Fruit fly (Drosophila melanogaster) whole organism, prepupa: ENCODE results near the gene CycB3.

Experiments used
- Blimp-1 ChIP-seq: fragments of 200-800 bp; sonication (Bioruptor generic); optimal IDR thresholded peaks from 3 replicates; lab custom pipeline; 2017; ENCODE audit warnings: missing biosample characterization, missing genetic modification characterization, mild to moderate bottlenecking, moderate library complexity, missing genetic modification reagents
- CG10631 ChIP-seq: fragments of 200-800 bp; sonication (Bioruptor generic); optimal IDR thresholded peaks from 2 replicates; lab custom pipeline; 2016; ENCODE audit warnings: missing biosample characterization, missing genetic modification characterization
- CG11294 ChIP-seq: fragments of 200-800 bp; sonication (Bioruptor generic); IDR thresholded peaks from 2 replicates; pipeline ENCODE4 v1.3.6; 2022; ENCODE audit warnings: missing biosample characterization, missing genetic modification characterization
- CG11762 ChIP-seq: fragments of 200-800 bp; sonication (Bioruptor generic); optimal IDR thresholded peaks from 3 replicates; lab custom pipeline; 2016; ENCODE audit warnings: missing biosample characterization, missing genetic modification characterization; ENCODE audit not compliant: insufficient read depth
- CG11902 ChIP-seq: fragments of 200-800 bp; sonication (Bioruptor generic); optimal IDR thresholded peaks from 3 replicates; lab custom pipeline; 2016; ENCODE audit warnings: missing biosample characterization, missing genetic modification characterization
- CG1621 ChIP-seq: fragments of 200-800 bp; sonication (Bioruptor generic); optimal IDR thresholded peaks from 3 replicates; lab custom pipeline; 2018; ENCODE audit warnings: missing biosample characterization, mild to moderate bottlenecking, missing genetic modification characterization
- CG16779 ChIP-seq: fragments of 200-800 bp; sonication (Bioruptor generic); optimal IDR thresholded peaks from 3 replicates; lab custom pipeline; 2017; ENCODE audit warnings: missing biosample characterization, mild to moderate bottlenecking, missing genetic modification characterization
- CG32006 ChIP-seq: fragments of 200-800 bp; sonication (Bioruptor generic); optimal IDR thresholded peaks from 3 replicates; lab custom pipeline; 2017; ENCODE audit warnings: missing biosample characterization, mild to moderate bottlenecking, missing genetic modification characterization
- CG34406 ChIP-seq: fragments of 200-800 bp; sonication (Bioruptor generic); optimal IDR thresholded peaks from 3 replicates; lab custom pipeline; 2016; ENCODE audit warnings: missing biosample characterization, missing genetic modification characterization
- CG3919 ChIP-seq: fragments of 200-800 bp; sonication (Bioruptor generic); optimal IDR thresholded peaks from 3 replicates; lab custom pipeline; 2016; ENCODE audit warnings: missing biosample characterization, missing genetic modification characterization
- CG4318 ChIP-seq: fragments of 200-800 bp; sonication (Bioruptor generic); optimal IDR thresholded peaks from 3 replicates; lab custom pipeline; 2017; ENCODE audit warnings: missing biosample characterization, mild to moderate bottlenecking, missing genetic modification characterization
- CG6163 ChIP-seq: fragments of 200-800 bp; sonication (Bioruptor generic); IDR thresholded peaks from 3 replicates; pipeline ENCODE4 v1.3.6; 2022; ENCODE audit warnings: missing biosample characterization, missing genetic modification characterization
- CG6276 ChIP-seq: fragments of 200-800 bp; sonication (Bioruptor generic); optimal IDR thresholded peaks from 2 replicates; lab custom pipeline; 2017; ENCODE audit warnings: missing biosample characterization, mild to moderate bottlenecking, missing genetic modification characterization
- CG6792 ChIP-seq: fragments of 200-800 bp; sonication (Bioruptor generic); optimal IDR thresholded peaks from 3 replicates; lab custom pipeline; 2016; ENCODE audit warnings: missing biosample characterization, missing genetic modification characterization
- CG6808 ChIP-seq: fragments of 200-800 bp; sonication (Bioruptor generic); optimal IDR thresholded peaks from 3 replicates; lab custom pipeline; 2017; ENCODE audit warnings: missing biosample characterization, missing genetic modification characterization, mild to moderate bottlenecking, moderate library complexity, missing genetic modification reagents
- CG6854 ChIP-seq: fragments of 200-800 bp; sonication (Bioruptor generic); optimal IDR thresholded peaks from 2 replicates; lab custom pipeline; 2017; ENCODE audit warnings: missing biosample characterization, mild to moderate bottlenecking, missing genetic modification characterization
- CG7368 ChIP-seq: fragments of 200-800 bp; sonication (Bioruptor generic); optimal IDR thresholded peaks from 3 replicates; lab custom pipeline; 2016; ENCODE audit warnings: missing biosample characterization, missing genetic modification characterization
- CG8119 ChIP-seq: fragments of 200-800 bp; sonication (Bioruptor generic); IDR thresholded peaks from 3 replicates; pipeline ENCODE4 v1.3.6; 2022; ENCODE audit warnings: missing biosample characterization, missing genetic modification characterization
- CG8319 ChIP-seq: fragments of 200-800 bp; sonication (Bioruptor generic); optimal IDR thresholded peaks from 3 replicates; lab custom pipeline; 2016; ENCODE audit warnings: missing biosample characterization, missing genetic modification characterization
- CG8632 ChIP-seq: fragments of 200-800 bp; sonication (Bioruptor generic); optimal IDR thresholded peaks from 3 replicates; lab custom pipeline; 2016; ENCODE audit warnings: missing biosample characterization, missing genetic modification characterization
- CG9139 ChIP-seq: fragments of 200-800 bp; sonication (Bioruptor generic); optimal IDR thresholded peaks from 3 replicates; lab custom pipeline; 2017; ENCODE audit warnings: missing biosample characterization, mild to moderate bottlenecking, missing genetic modification characterization
- Eip75B ChIP-seq: fragments of 200-800 bp; sonication (Bioruptor generic); optimal IDR thresholded peaks from 3 replicates; lab custom pipeline; 2016; ENCODE audit warnings: missing biosample characterization, missing genetic modification characterization
- Eip78C ChIP-seq: fragments of 200-800 bp; sonication (Bioruptor generic); peaks from one replicate; lab custom pipeline; 2016; ENCODE audit warnings: missing biosample characterization, missing genetic modification characterization
- Eip93F ChIP-seq: fragments of 200-800 bp; sonication (Bioruptor generic); optimal IDR thresholded peaks from 2 replicates; lab custom pipeline; 2016; ENCODE audit warnings: missing biosample characterization, mild to moderate bottlenecking, missing genetic modification characterization
- Ets21C ChIP-seq: fragments of 200-800 bp; sonication (Bioruptor generic); optimal IDR thresholded peaks from 3 replicates; lab custom pipeline; 2016; ENCODE audit warnings: missing biosample characterization, missing genetic modification characterization
- Ets96B ChIP-seq: fragments of 200-800 bp; optimal IDR thresholded peaks from 2 replicates; lab custom pipeline; 2019; ENCODE audit warnings: missing biosample characterization, mild to moderate bottlenecking, missing genetic modification characterization, moderate library complexity
- Gug ChIP-seq: fragments of 200-800 bp; sonication (Bioruptor generic); IDR thresholded peaks from 2 replicates; pipeline ENCODE4 v1.3.6; 2022; ENCODE audit warnings: missing biosample characterization, missing genetic modification characterization
- Hr38 ChIP-seq: sonication (Bioruptor generic); optimal IDR thresholded peaks from 2 replicates; lab custom pipeline; 2016; ENCODE audit warnings: missing biosample characterization, missing genetic modification characterization
- Hr39 ChIP-seq: fragments of 200-800 bp; sonication (Bioruptor generic); optimal IDR thresholded peaks from 2 replicates; lab custom pipeline; 2016; ENCODE audit warnings: missing biosample characterization, missing genetic modification characterization
- Hr4 ChIP-seq: fragments of 200-800 bp; sonication (Bioruptor generic); optimal IDR thresholded peaks from 3 replicates; lab custom pipeline; 2016; ENCODE audit warnings: missing biosample characterization, missing genetic modification characterization
- Lpt ChIP-seq: fragments of 200-800 bp; sonication (Bioruptor generic); optimal IDR thresholded peaks from 3 replicates; lab custom pipeline; 2016; ENCODE audit warnings: missing biosample characterization, missing genetic modification characterization
- OdsH ChIP-seq: fragments of 200-800 bp; sonication (Bioruptor generic); optimal IDR thresholded peaks from 3 replicates; lab custom pipeline; 2016; ENCODE audit warnings: missing biosample characterization, missing genetic modification characterization
- Smox ChIP-seq: fragments of 200-800 bp; sonication (Bioruptor generic); optimal IDR thresholded peaks from 3 replicates; lab custom pipeline; 2016; ENCODE audit warnings: missing biosample characterization, missing genetic modification characterization
- Sox102F ChIP-seq: fragments of 200-800 bp; sonication (Bioruptor generic); optimal IDR thresholded peaks from 2 replicates; lab custom pipeline; 2016; ENCODE audit warnings: missing biosample characterization, mild to moderate bottlenecking, missing genetic modification characterization
- Sox14 ChIP-seq: fragments of 200-800 bp; sonication (Bioruptor generic); optimal IDR thresholded peaks from 3 replicates; lab custom pipeline; 2016; ENCODE audit warnings: missing biosample characterization, missing genetic modification characterization
- Sox15 ChIP-seq: fragments of 200-800 bp; sonication (Bioruptor generic); optimal IDR thresholded peaks from 3 replicates; lab custom pipeline; 2016; ENCODE audit warnings: missing biosample characterization, missing genetic modification characterization
- achi ChIP-seq: fragments of 200-800 bp; sonication (Bioruptor generic); optimal IDR thresholded peaks from 3 replicates; lab custom pipeline; 2016; ENCODE audit warnings: missing biosample characterization, missing genetic modification characterization
- acj6 ChIP-seq: fragments of 200-800 bp; sonication (Bioruptor generic); optimal IDR thresholded peaks from 3 replicates; lab custom pipeline; 2016; ENCODE audit warnings: missing biosample characterization, missing genetic modification characterization
- dsx ChIP-seq: fragments of 200-800 bp; optimal IDR thresholded peaks from 3 replicates; lab custom pipeline; 2019; ENCODE audit warnings: missing biosample characterization, mild to moderate bottlenecking, missing genetic modification characterization, moderate library complexity; ENCODE audit not compliant: poor library complexity, severe bottlenecking
- esn ChIP-seq: fragments of 200-800 bp; sonication (Bioruptor generic); optimal IDR thresholded peaks from 2 replicates; lab custom pipeline; 2016; ENCODE audit warnings: missing biosample characterization, mild to moderate bottlenecking, missing genetic modification characterization, moderate library complexity
- fd59A ChIP-seq: fragments of 200-800 bp; sonication (Bioruptor generic); optimal IDR thresholded peaks from 2 replicates; lab custom pipeline; 2017; ENCODE audit warnings: missing biosample characterization, mild to moderate bottlenecking, missing genetic modification characterization, missing genetic modification reagents
- fd85E ChIP-seq: fragments of 200-800 bp; sonication (Bioruptor generic); optimal IDR thresholded peaks from 3 replicates; lab custom pipeline; 2016; ENCODE audit warnings: missing biosample characterization, missing genetic modification characterization
- fkh ChIP-seq: fragments of 200-800 bp; sonication (Bioruptor generic); optimal IDR thresholded peaks from 3 replicates; lab custom pipeline; 2017; ENCODE audit warnings: missing biosample characterization, mild to moderate bottlenecking, missing genetic modification characterization, moderate library complexity
- lz ChIP-seq: fragments of 200-800 bp; sonication (Bioruptor generic); optimal IDR thresholded peaks from 3 replicates; lab custom pipeline; 2016; ENCODE audit warnings: missing biosample characterization, missing genetic modification characterization
- net ChIP-seq: fragments of 200-800 bp; sonication (Bioruptor generic); optimal IDR thresholded peaks from 3 replicates; lab custom pipeline; 2016; ENCODE audit warnings: missing biosample characterization, missing genetic modification characterization
- spab ChIP-seq: fragments of 200-800 bp; sonication (Bioruptor generic); optimal IDR thresholded peaks from 2 replicates; lab custom pipeline; 2017; ENCODE audit warnings: missing biosample characterization, mild to moderate bottlenecking, missing genetic modification characterization, missing genetic modification reagents
- ss ChIP-seq, 2 experiments: fragments of 200-800 bp; sonication (Bioruptor generic); optimal IDR thresholded peaks; 2 replicates in 1 of 2; 3 replicates in 1 of 2; lab custom pipeline; 2017 to 2018; ENCODE audit warnings: mild to moderate bottlenecking in 2 of 2, missing biosample characterization in 2 of 2, missing genetic modification characterization in 2 of 2, moderate library complexity in 1 of 2
- svp ChIP-seq: fragments of 200-800 bp; sonication (Bioruptor generic); peaks from one replicate; lab custom pipeline; 2016; ENCODE audit warnings: missing biosample characterization, missing genetic modification characterization

Gene CycB3

DNA sequence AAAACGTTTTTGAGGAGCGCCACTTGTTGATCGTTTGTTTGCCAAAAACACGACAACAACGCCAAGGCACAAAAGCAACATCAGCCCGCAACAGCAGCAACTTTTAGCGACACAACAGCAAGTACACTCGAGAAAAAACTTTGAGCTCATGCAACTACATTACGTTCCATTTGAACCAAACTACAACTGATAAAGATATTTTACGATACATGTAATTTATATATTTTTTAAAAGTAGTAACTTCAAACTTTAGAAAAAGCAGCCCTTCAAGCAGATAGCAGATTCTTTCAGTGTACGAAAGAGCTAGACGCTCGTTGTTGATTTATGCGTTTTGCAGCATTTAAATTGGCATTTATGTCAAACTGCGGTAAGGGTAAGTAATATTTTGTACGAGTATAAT, 39.5 kb upstream of the CycB3 start (continued):
- TF ChIP-seq net (GFP tag; lab: Kevin White, UChicago) (peak; percentile 69), fkh (GFP tag; lab: Kevin White, UChicago) (no peak), Sox102F (no peak), CG6854 (GFP tag; lab: Kevin White, UChicago) (no peak), CG6163 (GFP tag; lab: Robert Waterston, UW) (peak; percentile 77), CG7368 (peak; percentile 4), Lpt (GFP tag; lab: Kevin White, UChicago) (peak; percentile 47), lz (no peak), Ets96B (tag; lab: Kevin White, UChicago) (no peak), acj6 (GFP tag; lab: Kevin White, UChicago) (peak; percentile 39), Ets21C (GFP tag; lab: Kevin White, UChicago) (no peak), Hr38 (GFP tag; lab: Kevin White, UChicago) (no peak), Sox14 (GFP tag; lab: Kevin White, UChicago) (no peak), CG11902 (GFP tag; lab: Kevin White, UChicago) (peak; percentile 21), Smox (GFP tag; lab: Kevin White, UChicago) (no peak), Hr39 (no peak), CG6792 (peak; percentile 12), CG3919 (GFP tag; lab: Kevin White, UChicago) (peak; percentile 56), dsx (GFP tag; lab: Kevin White, UChicago) (no peak), CG8632 (GFP tag; lab: Kevin White, UChicago) (peak; percentile 2), CG4318 (peak; percentile 59), fd59A (GFP tag; lab: Kevin White, UChicago) (no peak), fd85E (GFP tag; lab: Kevin White, UChicago) (no peak), CG8319 (no peak), Blimp-1 (GFP tag; lab: Kevin White, UChicago) (no peak), Sox15 (GFP tag; lab: Kevin White, UChicago) (no peak)

DNA sequence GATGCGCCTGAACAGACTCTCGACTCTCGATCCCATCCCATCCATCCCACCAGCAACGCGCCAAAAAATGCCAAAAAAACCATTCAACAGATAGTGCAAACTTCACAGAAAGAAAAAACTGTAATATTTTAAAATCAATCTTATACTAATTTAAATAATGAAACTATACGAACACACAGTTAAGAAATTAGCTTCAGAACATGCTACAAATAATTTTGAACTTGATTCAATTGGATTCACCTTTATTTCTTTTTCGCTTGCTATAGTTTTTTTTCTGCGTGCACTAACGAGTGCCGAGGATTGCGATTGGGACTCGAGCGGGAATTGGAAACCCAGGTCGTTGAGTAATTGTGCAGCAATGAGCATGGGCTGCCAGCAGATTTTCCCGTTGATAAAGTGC, 37.4 kb upstream of the CycB3 start:
- TF ChIP-seq fkh (GFP tag; lab: Kevin White, UChicago) (no peak), CG6808 (GFP tag; lab: Kevin White, UChicago) (no peak), Hr38 (GFP tag; lab: Kevin White, UChicago) (no peak), CG1621 (no peak), Blimp-1 (GFP tag; lab: Kevin White, UChicago) (no peak), CG10631 (GFP tag; lab: Kevin White, UChicago) (no peak), Eip93F (GFP tag; lab: Kevin White, UChicago) (no peak), CG11294 (GFP tag; lab: Robert Waterston, UW) (peak; percentile 15; the same call in 1 of the 2 replicates), OdsH (GFP tag; lab: Kevin White, UChicago) (peak; percentile 1), esn (GFP tag; lab: Kevin White, UChicago) (no peak), CG34406 (no peak), net (GFP tag; lab: Kevin White, UChicago) (no peak), Sox102F (no peak), Lpt (GFP tag; lab: Kevin White, UChicago) (no peak), Gug (GFP tag; lab: Robert Waterston, UW) (peak; percentile 34; the same call in 1 of the 2 replicates), CG16779 (tag; lab: Kevin White, UChicago) (no peak), svp (GFP tag; lab: Kevin White, UChicago) (peak; percentile 14), CG8119 (GFP tag; lab: Robert Waterston, UW) (peak; percentile 70), CG8632 (GFP tag; lab: Kevin White, UChicago) (no peak), spab (GFP tag; lab: Kevin White, UChicago) (no peak), acj6 (GFP tag; lab: Kevin White, UChicago) (no peak), Hr4 (GFP tag; lab: Kevin White, UChicago) (peak; percentile 66), achi (GFP tag; lab: Kevin White, UChicago) (no peak), Smox (GFP tag; lab: Kevin White, UChicago) (no peak), Eip75B (no peak), CG11762 (no peak), dsx (GFP tag; lab: Kevin White, UChicago) (no peak), fd85E (GFP tag; lab: Kevin White, UChicago) (no peak), Sox15 (GFP tag; lab: Kevin White, UChicago) (no peak), Sox14 (GFP tag; lab: Kevin White, UChicago) (no peak), Hr39 (no peak), CG4318 (peak; percentile 20), CG32006 (GFP tag; lab: Kevin White, UChicago) (peak; percentile 58), Eip78C (GFP tag; lab: Kevin White, UChicago) (peak; percentile 51), CG3919 (GFP tag; lab: Kevin White, UChicago) (no peak), CG6792 (no peak), ss (GFP tag; optimal IDR thresholded peaks at IDR 0.05; lab: Kevin White, UChicago) (no peak), CG9139 (no peak), CG6276 (GFP tag; lab: Kevin White, UChicago) (peak; percentile 60)
